Fruit fly (Drosophila melanogaster) whole organism, prepupa: ENCODE measurements around the gene HINT1.

Experiments
- CG10669 ChIP-seq: fragments of 200-800 bp; sonication (Bioruptor generic); optimal IDR thresholded peaks from 3 replicates; lab custom pipeline; 2018; ENCODE audit warnings: missing biosample characterization, mild to moderate bottlenecking, missing genetic modification characterization, moderate library complexity
- CG11294 ChIP-seq: fragments of 200-800 bp; sonication (Bioruptor generic); IDR thresholded peaks from 2 replicates; pipeline ENCODE4 v1.3.6; 2022; ENCODE audit warnings: missing biosample characterization, missing genetic modification characterization
- CG11762 ChIP-seq: fragments of 200-800 bp; sonication (Bioruptor generic); optimal IDR thresholded peaks from 3 replicates; lab custom pipeline; 2016; ENCODE audit warnings: missing biosample characterization, missing genetic modification characterization; ENCODE audit not compliant: insufficient read depth
- CG15336 ChIP-seq: fragments of 200-800 bp; sonication (Bioruptor generic); IDR thresholded peaks from 2 replicates; pipeline ENCODE4 v1.3.6; 2022; ENCODE audit warnings: missing biosample characterization, missing genetic modification characterization
- CG1621 ChIP-seq: fragments of 200-800 bp; sonication (Bioruptor generic); optimal IDR thresholded peaks from 3 replicates; lab custom pipeline; 2018; ENCODE audit warnings: missing biosample characterization, mild to moderate bottlenecking, missing genetic modification characterization
- CG16779 ChIP-seq: fragments of 200-800 bp; sonication (Bioruptor generic); optimal IDR thresholded peaks from 3 replicates; lab custom pipeline; 2017; ENCODE audit warnings: missing biosample characterization, mild to moderate bottlenecking, missing genetic modification characterization
- CG3032 ChIP-seq: fragments of 200-800 bp; optimal IDR thresholded peaks from 2 replicates; lab custom pipeline; 2019; ENCODE audit warnings: missing biosample characterization, mild to moderate bottlenecking, missing genetic modification characterization, moderate library complexity
- CG31627 ChIP-seq: fragments of 200-800 bp; sonication (Bioruptor generic); optimal IDR thresholded peaks from 3 replicates; lab custom pipeline; 2016; ENCODE audit warnings: missing biosample characterization, missing genetic modification characterization
- CG32006 ChIP-seq: fragments of 200-800 bp; sonication (Bioruptor generic); optimal IDR thresholded peaks from 3 replicates; lab custom pipeline; 2017; ENCODE audit warnings: missing biosample characterization, mild to moderate bottlenecking, missing genetic modification characterization
- CG34406 ChIP-seq: fragments of 200-800 bp; sonication (Bioruptor generic); optimal IDR thresholded peaks from 3 replicates; lab custom pipeline; 2016; ENCODE audit warnings: missing biosample characterization, missing genetic modification characterization
- CG3919 ChIP-seq: fragments of 200-800 bp; sonication (Bioruptor generic); optimal IDR thresholded peaks from 3 replicates; lab custom pipeline; 2016; ENCODE audit warnings: missing biosample characterization, missing genetic modification characterization
- CG4318 ChIP-seq: fragments of 200-800 bp; sonication (Bioruptor generic); optimal IDR thresholded peaks from 3 replicates; lab custom pipeline; 2017; ENCODE audit warnings: missing biosample characterization, mild to moderate bottlenecking, missing genetic modification characterization
- CG6163 ChIP-seq: fragments of 200-800 bp; sonication (Bioruptor generic); IDR thresholded peaks from 3 replicates; pipeline ENCODE4 v1.3.6; 2022; ENCODE audit warnings: missing biosample characterization, missing genetic modification characterization
- CG6276 ChIP-seq: fragments of 200-800 bp; sonication (Bioruptor generic); optimal IDR thresholded peaks from 2 replicates; lab custom pipeline; 2017; ENCODE audit warnings: missing biosample characterization, mild to moderate bottlenecking, missing genetic modification characterization
- CG6792 ChIP-seq: fragments of 200-800 bp; sonication (Bioruptor generic); optimal IDR thresholded peaks from 3 replicates; lab custom pipeline; 2016; ENCODE audit warnings: missing biosample characterization, missing genetic modification characterization
- CG6808 ChIP-seq: fragments of 200-800 bp; sonication (Bioruptor generic); optimal IDR thresholded peaks from 3 replicates; lab custom pipeline; 2017; ENCODE audit warnings: missing biosample characterization, missing genetic modification characterization, mild to moderate bottlenecking, moderate library complexity, missing genetic modification reagents
- CG6854 ChIP-seq: fragments of 200-800 bp; sonication (Bioruptor generic); optimal IDR thresholded peaks from 2 replicates; lab custom pipeline; 2017; ENCODE audit warnings: missing biosample characterization, mild to moderate bottlenecking, missing genetic modification characterization
- CG7368 ChIP-seq: fragments of 200-800 bp; sonication (Bioruptor generic); optimal IDR thresholded peaks from 3 replicates; lab custom pipeline; 2016; ENCODE audit warnings: missing biosample characterization, missing genetic modification characterization
- CG8119 ChIP-seq: fragments of 200-800 bp; sonication (Bioruptor generic); IDR thresholded peaks from 3 replicates; pipeline ENCODE4 v1.3.6; 2022; ENCODE audit warnings: missing biosample characterization, missing genetic modification characterization
- CG8319 ChIP-seq: fragments of 200-800 bp; sonication (Bioruptor generic); optimal IDR thresholded peaks from 3 replicates; lab custom pipeline; 2016; ENCODE audit warnings: missing biosample characterization, missing genetic modification characterization
- CG8632 ChIP-seq: fragments of 200-800 bp; sonication (Bioruptor generic); optimal IDR thresholded peaks from 3 replicates; lab custom pipeline; 2016; ENCODE audit warnings: missing biosample characterization, missing genetic modification characterization
- CG9139 ChIP-seq: fragments of 200-800 bp; sonication (Bioruptor generic); optimal IDR thresholded peaks from 3 replicates; lab custom pipeline; 2017; ENCODE audit warnings: missing biosample characterization, mild to moderate bottlenecking, missing genetic modification characterization
- Eip75B ChIP-seq: fragments of 200-800 bp; sonication (Bioruptor generic); optimal IDR thresholded peaks from 3 replicates; lab custom pipeline; 2016; ENCODE audit warnings: missing biosample characterization, missing genetic modification characterization
- Eip78C ChIP-seq: fragments of 200-800 bp; sonication (Bioruptor generic); peaks from one replicate; lab custom pipeline; 2016; ENCODE audit warnings: missing biosample characterization, missing genetic modification characterization
- Ets96B ChIP-seq: fragments of 200-800 bp; optimal IDR thresholded peaks from 2 replicates; lab custom pipeline; 2019; ENCODE audit warnings: missing biosample characterization, mild to moderate bottlenecking, missing genetic modification characterization, moderate library complexity
- Gug ChIP-seq: fragments of 200-800 bp; sonication (Bioruptor generic); IDR thresholded peaks from 2 replicates; pipeline ENCODE4 v1.3.6; 2022; ENCODE audit warnings: missing biosample characterization, missing genetic modification characterization
- Hr38 ChIP-seq: sonication (Bioruptor generic); optimal IDR thresholded peaks from 2 replicates; lab custom pipeline; 2016; ENCODE audit warnings: missing biosample characterization, missing genetic modification characterization
- Hr39 ChIP-seq: fragments of 200-800 bp; sonication (Bioruptor generic); optimal IDR thresholded peaks from 2 replicates; lab custom pipeline; 2016; ENCODE audit warnings: missing biosample characterization, missing genetic modification characterization
- Hr4 ChIP-seq: fragments of 200-800 bp; sonication (Bioruptor generic); optimal IDR thresholded peaks from 3 replicates; lab custom pipeline; 2016; ENCODE audit warnings: missing biosample characterization, missing genetic modification characterization
- Lpt ChIP-seq: fragments of 200-800 bp; sonication (Bioruptor generic); optimal IDR thresholded peaks from 3 replicates; lab custom pipeline; 2016; ENCODE audit warnings: missing biosample characterization, missing genetic modification characterization
- OdsH ChIP-seq: fragments of 200-800 bp; sonication (Bioruptor generic); optimal IDR thresholded peaks from 3 replicates; lab custom pipeline; 2016; ENCODE audit warnings: missing biosample characterization, missing genetic modification characterization
- Sox102F ChIP-seq: fragments of 200-800 bp; sonication (Bioruptor generic); optimal IDR thresholded peaks from 2 replicates; lab custom pipeline; 2016; ENCODE audit warnings: missing biosample characterization, mild to moderate bottlenecking, missing genetic modification characterization
- Sox14 ChIP-seq: fragments of 200-800 bp; sonication (Bioruptor generic); optimal IDR thresholded peaks from 3 replicates; lab custom pipeline; 2016; ENCODE audit warnings: missing biosample characterization, missing genetic modification characterization
- Sox15 ChIP-seq: fragments of 200-800 bp; sonication (Bioruptor generic); optimal IDR thresholded peaks from 3 replicates; lab custom pipeline; 2016; ENCODE audit warnings: missing biosample characterization, missing genetic modification characterization
- achi ChIP-seq: fragments of 200-800 bp; sonication (Bioruptor generic); optimal IDR thresholded peaks from 3 replicates; lab custom pipeline; 2016; ENCODE audit warnings: missing biosample characterization, missing genetic modification characterization
- acj6 ChIP-seq: fragments of 200-800 bp; sonication (Bioruptor generic); optimal IDR thresholded peaks from 3 replicates; lab custom pipeline; 2016; ENCODE audit warnings: missing biosample characterization, missing genetic modification characterization
- cyc ChIP-seq: fragments of 200-800 bp; sonication (Bioruptor generic); optimal IDR thresholded peaks from 3 replicates; lab custom pipeline; 2016; ENCODE audit warnings: missing biosample characterization, missing genetic modification characterization
- dac ChIP-seq: fragments of 200-800 bp; sonication (Bioruptor generic); optimal IDR thresholded peaks from 2 replicates; lab custom pipeline; 2017; ENCODE audit warnings: missing biosample characterization, mild to moderate bottlenecking, missing genetic modification characterization
- dsx ChIP-seq: fragments of 200-800 bp; optimal IDR thresholded peaks from 3 replicates; lab custom pipeline; 2019; ENCODE audit warnings: missing biosample characterization, mild to moderate bottlenecking, missing genetic modification characterization, moderate library complexity; ENCODE audit not compliant: poor library complexity, severe bottlenecking
- eg ChIP-seq: fragments of 200-800 bp; sonication (Bioruptor generic); IDR thresholded peaks from 3 replicates; pipeline ENCODE4 v1.3.6; 2022; ENCODE audit warnings: missing biosample characterization, missing genetic modification characterization
- esn ChIP-seq: fragments of 200-800 bp; sonication (Bioruptor generic); optimal IDR thresholded peaks from 2 replicates; lab custom pipeline; 2016; ENCODE audit warnings: missing biosample characterization, mild to moderate bottlenecking, missing genetic modification characterization, moderate library complexity
- fd59A ChIP-seq: fragments of 200-800 bp; sonication (Bioruptor generic); optimal IDR thresholded peaks from 2 replicates; lab custom pipeline; 2017; ENCODE audit warnings: missing biosample characterization, mild to moderate bottlenecking, missing genetic modification characterization, missing genetic modification reagents
- lz ChIP-seq: fragments of 200-800 bp; sonication (Bioruptor generic); optimal IDR thresholded peaks from 3 replicates; lab custom pipeline; 2016; ENCODE audit warnings: missing biosample characterization, missing genetic modification characterization
- net ChIP-seq: fragments of 200-800 bp; sonication (Bioruptor generic); optimal IDR thresholded peaks from 3 replicates; lab custom pipeline; 2016; ENCODE audit warnings: missing biosample characterization, missing genetic modification characterization
- pdm3 ChIP-seq: fragments of 200-800 bp; sonication (Bioruptor generic); optimal IDR thresholded peaks from 3 replicates; lab custom pipeline; 2016; ENCODE audit warnings: missing biosample characterization, missing genetic modification characterization
- salr ChIP-seq, 2 experiments: fragments of 200-800 bp; sonication (Bioruptor generic); optimal IDR thresholded peaks; 3 replicates each; lab custom pipeline; 2016 to 2018; ENCODE audit warnings: missing biosample characterization in 2 of 2, missing genetic modification characterization in 2 of 2, mild to moderate bottlenecking in 1 of 2
- spab ChIP-seq: fragments of 200-800 bp; sonication (Bioruptor generic); optimal IDR thresholded peaks from 2 replicates; lab custom pipeline; 2017; ENCODE audit warnings: missing biosample characterization, mild to moderate bottlenecking, missing genetic modification characterization, missing genetic modification reagents
- ss ChIP-seq, 2 experiments: fragments of 200-800 bp; sonication (Bioruptor generic); optimal IDR thresholded peaks; 2 replicates in 1 of 2; 3 replicates in 1 of 2; lab custom pipeline; 2017 to 2018; ENCODE audit warnings: mild to moderate bottlenecking in 2 of 2, missing biosample characterization in 2 of 2, missing genetic modification characterization in 2 of 2, moderate library complexity in 1 of 2
- svp ChIP-seq: fragments of 200-800 bp; sonication (Bioruptor generic); peaks from one replicate; lab custom pipeline; 2016; ENCODE audit warnings: missing biosample characterization, missing genetic modification characterization
- topi ChIP-seq: fragments of 200-800 bp; sonication (Bioruptor generic); optimal IDR thresholded peaks from 3 replicates; lab custom pipeline; 2016; ENCODE audit warnings: missing biosample characterization, missing genetic modification characterization
- vri ChIP-seq: fragments of 200-800 bp; sonication (Bioruptor generic); optimal IDR thresholded peaks from 3 replicates; lab custom pipeline; 2016; ENCODE audit warnings: missing biosample characterization, mild to moderate bottlenecking, missing genetic modification characterization

The HINT1 gene

DNA sequence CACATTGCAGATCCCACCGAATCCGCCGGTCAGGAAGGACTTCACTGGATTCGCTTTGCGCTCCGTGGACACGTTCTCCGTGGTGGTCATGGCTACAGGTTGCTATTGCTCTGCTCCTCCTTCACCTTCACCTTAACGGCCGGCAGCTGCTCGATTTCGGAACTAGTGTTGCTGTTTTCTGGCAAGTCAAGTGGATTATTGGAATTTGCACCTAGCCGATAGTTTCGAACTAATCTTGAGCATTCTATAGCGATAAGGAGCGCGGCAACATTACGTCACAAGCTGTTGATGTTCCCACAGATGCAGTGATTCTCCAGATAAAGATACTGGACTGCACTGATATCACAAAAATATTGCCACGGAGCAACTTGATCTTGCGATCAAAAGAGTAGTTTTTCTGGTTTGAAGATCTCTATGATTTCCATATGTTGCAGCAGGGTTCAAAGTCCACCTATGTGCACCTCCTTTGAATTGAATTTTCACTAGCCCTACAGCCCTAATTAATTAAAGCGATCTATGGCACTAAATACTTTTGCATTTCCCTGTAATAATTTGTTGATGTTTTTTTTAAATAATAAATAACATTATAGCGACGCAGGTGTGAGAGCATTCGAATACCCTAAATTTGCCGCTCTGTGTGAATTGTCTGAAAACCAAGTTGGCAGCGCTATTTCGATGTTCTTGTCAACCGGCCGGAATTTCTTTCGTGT lies at the start of gene HINT1, which contains the start of gene colt:
TSS of gene HINT1 (plus strand) at position 660 of the 710 bp plus-strand sequence.
TSS of gene colt (minus strand) at position 594 of the 710 bp plus-strand sequence.
- TF ChIP-seq salr (GFP tag; optimal IDR thresholded peaks at IDR 0.05; lab: Kevin White, UChicago) (peak; percentile 51 to 77), Eip75B (GFP tag; lab: Kevin White, UChicago) (peak; percentile 39), Gug (no peak), CG10669 (GFP tag; lab: Kevin White, UChicago) (peak; percentile 77), CG8632 (GFP tag; lab: Kevin White, UChicago) (no peak), CG6163 (GFP tag; lab: Robert Waterston, UW) (peak; percentile 52; the same call in 2 of the 3 replicates), Hr4 (peak; percentile 71), dsx (GFP tag; lab: Kevin White, UChicago) (peak; percentile 75), CG32006 (GFP tag; lab: Kevin White, UChicago) (peak; percentile 64), CG3919 (GFP tag; lab: Kevin White, UChicago) (peak; percentile 77), lz (GFP tag; lab: Kevin White, UChicago) (no peak), CG31627 (GFP tag; lab: Kevin White, UChicago) (no peak), topi (peak; percentile 60), CG7368 (GFP tag; lab: Kevin White, UChicago) (peak; percentile 66), Ets96B (tag; lab: Kevin White, UChicago) (peak; percentile 62), CG8119 (peak; percentile 71; the same call in 2 of the 3 replicates), Lpt (GFP tag; lab: Kevin White, UChicago) (peak; percentile 78), OdsH (GFP tag; lab: Kevin White, UChicago) (peak; percentile 41), pdm3 (GFP tag; lab: Kevin White, UChicago) (no peak), CG6808 (peak; percentile 96), CG6276 (GFP tag; lab: Kevin White, UChicago) (peak; percentile 96), CG9139 (GFP tag; lab: Kevin White, UChicago) (peak; percentile 98), CG11294 (GFP tag; lab: Robert Waterston, UW) (no peak), Sox14 (GFP tag; lab: Kevin White, UChicago) (peak; percentile 70), Hr39 (GFP tag; lab: Kevin White, UChicago) (no peak), CG11762 (peak; percentile 75), esn (GFP tag; lab: Kevin White, UChicago) (peak; percentile 3), Eip78C (peak; percentile 87), CG1621 (tag; lab: Kevin White, UChicago) (peak; percentile 91), CG34406 (GFP tag; lab: Kevin White, UChicago) (peak; percentile 41), net (GFP tag; lab: Kevin White, UChicago) (peak; percentile 72), CG6854 (peak; percentile 92), eg (peak; percentile 60; the same call in 1 of the 3 replicates), svp (peak; percentile 76), CG15336 (GFP tag; lab: Robert Waterston, UW) (peak; percentile 74), Hr38 (no peak), dac (GFP tag; lab: Kevin White, UChicago) (peak; percentile 64), Sox15 (GFP tag; lab: Kevin White, UChicago) (no peak), spab (GFP tag; lab: Kevin White, UChicago) (peak; percentile 82), ss (GFP tag; optimal IDR thresholded peaks at IDR 0.05; lab: Kevin White, UChicago) (peak; percentile 97 to 99), acj6 (peak; percentile 12), CG6792 (GFP tag; lab: Kevin White, UChicago) (no peak), CG3032 (tag; lab: Kevin White, UChicago) (peak; percentile 65), vri (peak; percentile 45), Sox102F (GFP tag; lab: Kevin White, UChicago) (peak; percentile 40), achi (GFP tag; lab: Kevin White, UChicago) (peak; percentile 47), CG8319 (GFP tag; lab: Kevin White, UChicago) (peak; percentile 0), CG4318 (GFP tag; lab: Kevin White, UChicago) (no peak), cyc (GFP tag; lab: Kevin White, UChicago) (peak; percentile 37), fd59A (GFP tag; lab: Kevin White, UChicago) (no peak), CG16779 (tag; lab: Kevin White, UChicago) (peak; percentile 92)
- TF ChIP-seq, all 60 proteins: peak for 39
